Worm (Caenorhabditis elegans): ENCODE measurements around the gene fut-8.

- TF ChIP-seq ceh-45 (GFP tag; IDR thresholded peaks at IDR 0.05), result no peak
- TF ChIP-seq fkh-10 (GFP tag; optimal IDR thresholded peaks at IDR 0.05), result no peak
- TF ChIP-seq pqm-1 (tag; optimal IDR thresholded peaks at IDR 0.05), result no peak
- TF ChIP-seq ceh-31 (tag; optimal IDR thresholded peaks at IDR 0.05), result no peak
These were observed 41.3 kb upstream of the fut-8 start for ce11 chrV:6031585-6031984.
